Worm (Caenorhabditis elegans) whole organism, early embryonic: Measurements from ENCODE around the gene R02D5.4.

Experiments used
- B0310.2 ChIP-seq: sonication (generic microtip); optimal IDR thresholded peaks from 2 replicates; lab custom pipeline; 2016; ENCODE audit warnings: mild to moderate bottlenecking, missing genetic modification characterization, missing compliant biosample characterization
- F13C5.2 ChIP-seq: sonication (generic microtip); optimal IDR thresholded peaks from 2 replicates; lab custom pipeline; 2017; ENCODE audit warnings: mild to moderate bottlenecking, missing genetic modification characterization, inconsistent platforms, missing compliant biosample characterization
- aly-1 ChIP-seq: sonication (generic microtip); optimal IDR thresholded peaks from 2 replicates; lab custom pipeline; 2016; ENCODE audit warnings: missing genetic modification characterization, missing compliant biosample characterization
- ama-1 ChIP-seq: fragments of 150-350 bp; optimal IDR thresholded peaks from 2 replicates; lab custom pipeline; 2014
- ceh-13 ChIP-seq: fragments of 200-800 bp; sonication (Bioruptor generic); optimal IDR thresholded peaks from 2 replicates; lab custom pipeline; 2018; ENCODE audit warnings: mild to moderate bottlenecking, missing genetic modification characterization, missing compliant biosample characterization
- ceh-36 ChIP-seq: sonication (generic microtip); optimal IDR thresholded peaks from 2 replicates; lab custom pipeline; 2016; ENCODE audit warnings: missing genetic modification characterization, inconsistent platforms, missing compliant biosample characterization
- ets-7 ChIP-seq: sonication (generic microtip); optimal IDR thresholded peaks from 2 replicates; lab custom pipeline; 2016; ENCODE audit warnings: missing genotype, missing genetic modification characterization, missing compliant biosample characterization
- flt-1 ChIP-seq: fragments of 200-800 bp; sonication (Bioruptor generic); IDR thresholded peaks from 2 replicates; pipeline ENCODE4 v1.3.6; 2022; ENCODE audit warnings: missing genetic modification characterization, missing compliant biosample characterization
- hmbx-1 ChIP-seq: sonication (generic microtip); optimal IDR thresholded peaks from 2 replicates; lab custom pipeline; 2016; ENCODE audit warnings: mild to moderate bottlenecking, missing genetic modification characterization, missing compliant biosample characterization
- hmg-4 ChIP-seq: fragments of 200-800 bp; sonication (Bioruptor generic); optimal IDR thresholded peaks from 2 replicates; lab custom pipeline; 2018; ENCODE audit warnings: mild to moderate bottlenecking, missing genetic modification characterization, missing compliant biosample characterization
- hnd-1 ChIP-seq: sonication (generic microtip); optimal IDR thresholded peaks from 2 replicates; lab custom pipeline; 2016; ENCODE audit warnings: missing genetic modification characterization, missing compliant biosample characterization
- pes-1 ChIP-seq: fragments of 200-800 bp; sonication (Bioruptor generic); IDR thresholded peaks from 2 replicates; pipeline ENCODE4 v1.3.6; 2022; ENCODE audit warnings: missing genetic modification reagents, missing genetic modification characterization, missing compliant biosample characterization
- scrt-1 ChIP-seq: fragments of 200-800 bp; sonication (Bioruptor generic); IDR thresholded peaks from 2 replicates; pipeline ENCODE4 v1.3.6; 2022; ENCODE audit warnings: missing genetic modification characterization, missing compliant biosample characterization
- sea-1 ChIP-seq: fragments of 200-800 bp; sonication (Bioruptor generic); conservative IDR thresholded peaks from 2 replicates; pipeline ENCODE4 v1.3.6; 2022; ENCODE audit warnings: missing genetic modification characterization, missing compliant biosample characterization
- tbx-11 ChIP-seq: fragments of 200-800 bp; sonication (Bioruptor generic); IDR thresholded peaks from 2 replicates; pipeline ENCODE4 v1.3.6; 2022; ENCODE audit warnings: missing genetic modification characterization, missing compliant biosample characterization
- tbx-37 ChIP-seq: fragments of 200-800 bp; sonication (Bioruptor generic); conservative IDR thresholded peaks from 2 replicates; pipeline ENCODE4 v1.3.6; 2022; ENCODE audit warnings: missing genetic modification reagents, missing genetic modification characterization, missing compliant biosample characterization
- tra-4 ChIP-seq: sonication (generic microtip); optimal IDR thresholded peaks from 2 replicates; lab custom pipeline; 2017; ENCODE audit warnings: missing genetic modification characterization, missing compliant biosample characterization

The R02D5.4 gene

ce11 chrV:14523105-14523504, 38.6 kb upstream of the R02D5.4 start, which contains the start of gene C53A5.2:
Gene C53A5.2, minus strand, starts transcription at chrV:14523205.
- TF ChIP-seq scrt-1 (GFP tag; lab: Robert Waterston, UW), result no peak
- TF ChIP-seq ets-7, result no peak
- TF ChIP-seq tbx-11 (GFP tag; lab: Robert Waterston, UW), result no peak
- no peak for TF ChIP-seq F13C5.2 (tag; lab: Kevin White, UChicago)
- no peak for TF ChIP-seq tbx-37 (GFP tag; lab: Robert Waterston, UW)
- TF ChIP-seq pes-1 (GFP tag; lab: Robert Waterston, UW), result no peak
- no peak for TF ChIP-seq hmg-4 (GFP tag; lab: Kevin White, UChicago)
- TF ChIP-seq tra-4, result no peak
- no peak for TF ChIP-seq hnd-1
- TF ChIP-seq flt-1 (GFP tag; lab: Robert Waterston, UW), result no peak
- no peak for TF ChIP-seq ama-1 (lab: Kevin White, UChicago)
- TF ChIP-seq ceh-36 (tag; lab: Kevin White, UChicago), result no peak
- no peak for TF ChIP-seq B0310.2
- TF ChIP-seq aly-1 (tag; lab: Kevin White, UChicago), result no peak
- TF ChIP-seq hmbx-1 (tag; lab: Kevin White, UChicago), result no peak
- TF ChIP-seq sea-1, result no peak
- no peak for TF ChIP-seq ceh-13 (GFP tag; lab: Kevin White, UChicago)

- TF ChIP-seq tbx-11 (GFP tag; lab: Robert Waterston, UW), result no peak
- no peak for TF ChIP-seq hmbx-1 (tag; lab: Kevin White, UChicago)
- TF ChIP-seq scrt-1 (GFP tag; lab: Robert Waterston, UW), result no peak
- TF ChIP-seq sea-1, result no peak
- no peak for TF ChIP-seq pes-1 (GFP tag; lab: Robert Waterston, UW)
- no peak for TF ChIP-seq aly-1 (tag; lab: Kevin White, UChicago)
- TF ChIP-seq ceh-13 (GFP tag; lab: Kevin White, UChicago), result no peak
- TF ChIP-seq tbx-37 (GFP tag; lab: Robert Waterston, UW), result no peak
- no peak for TF ChIP-seq hmg-4 (GFP tag; lab: Kevin White, UChicago)
- no peak for TF ChIP-seq B0310.2
- no peak for TF ChIP-seq ama-1 (lab: Kevin White, UChicago)
- TF ChIP-seq tra-4, result no peak
- TF ChIP-seq hnd-1, result no peak
- no peak for TF ChIP-seq ets-7
- no peak for TF ChIP-seq flt-1 (GFP tag; lab: Robert Waterston, UW)
- no peak for TF ChIP-seq ceh-36 (tag; lab: Kevin White, UChicago)
These were observed 38.0 kb upstream of the R02D5.4 start, which contains the start of gene C53A5.16 for ce11 chrV:14522514-14522913. Gene C53A5.16, minus strand, starts transcription at chrV:14522614.

- no peak for TF ChIP-seq tra-4
- no peak for TF ChIP-seq tbx-11 (GFP tag; lab: Robert Waterston, UW)
- TF ChIP-seq F13C5.2 (tag; lab: Kevin White, UChicago), result no peak
- no peak for TF ChIP-seq hnd-1
- TF ChIP-seq pes-1 (GFP tag; lab: Robert Waterston, UW), result no peak
- no peak for TF ChIP-seq hmg-4 (GFP tag; lab: Kevin White, UChicago)
These were observed 36.5 kb upstream of the R02D5.4 start, which contains the start of gene C53A5.17 for ce11 chrV:14521000-14521399. Gene C53A5.17, minus strand, starts transcription at chrV:14521100.

ce11 chrV:14519268-14519667, 34.8 kb upstream of the R02D5.4 start, which contains the start of gene R02D5.8:
Gene R02D5.8, minus strand, starts transcription at chrV:14519368.
- no peak for TF ChIP-seq F13C5.2 (tag; lab: Kevin White, UChicago)
- TF ChIP-seq sea-1, result no peak
- TF ChIP-seq pes-1 (GFP tag; lab: Robert Waterston, UW), result no peak
- no peak for TF ChIP-seq tbx-37 (GFP tag; lab: Robert Waterston, UW)
- TF ChIP-seq scrt-1 (GFP tag; lab: Robert Waterston, UW), result no peak
- no peak for TF ChIP-seq tbx-11 (GFP tag; lab: Robert Waterston, UW)
- TF ChIP-seq aly-1 (tag; lab: Kevin White, UChicago), result no peak
- TF ChIP-seq hmg-4 (GFP tag; lab: Kevin White, UChicago), result no peak
- TF ChIP-seq hnd-1, result no peak
- TF ChIP-seq ets-7, result no peak
- no peak for TF ChIP-seq ceh-13 (GFP tag; lab: Kevin White, UChicago)
- TF ChIP-seq flt-1 (GFP tag; lab: Robert Waterston, UW), result no peak
- TF ChIP-seq ama-1 (lab: Kevin White, UChicago), result no peak
- TF ChIP-seq tra-4, result no peak
- no peak for TF ChIP-seq B0310.2
- no peak for TF ChIP-seq hmbx-1 (tag; lab: Kevin White, UChicago)
- no peak for TF ChIP-seq ceh-36 (tag; lab: Kevin White, UChicago)

DNA sequence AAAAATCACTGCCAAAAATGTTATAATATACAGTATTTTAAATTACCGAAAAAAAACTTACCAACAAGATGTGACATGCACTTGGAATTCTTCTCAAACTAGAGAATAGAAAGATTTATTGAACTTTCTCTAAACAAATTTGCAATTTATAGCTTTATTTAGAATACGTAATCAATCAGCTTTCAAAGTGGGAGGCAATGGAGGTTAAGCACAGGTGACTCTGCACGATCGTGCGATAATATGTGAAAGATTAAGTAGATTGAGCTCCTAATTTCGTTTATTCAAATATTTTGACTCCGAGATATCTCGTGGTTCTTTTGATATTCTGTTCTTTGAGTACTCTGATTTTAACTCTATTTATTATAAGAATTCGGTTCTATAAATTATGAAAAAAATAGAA, 33.5 kb upstream of the R02D5.4 start, which contains the start of gene R02D5.6:
R02D5.6 (minus strand) TSS at position 101 of the 400 bp plus-strand sequence.
- TF ChIP-seq tra-4, result no peak
- no peak for TF ChIP-seq B0310.2
- no peak for TF ChIP-seq pes-1 (GFP tag; lab: Robert Waterston, UW)
- TF ChIP-seq sea-1, result no peak
- TF ChIP-seq ceh-36 (tag; lab: Kevin White, UChicago), result no peak
- no peak for TF ChIP-seq F13C5.2 (tag; lab: Kevin White, UChicago)
- TF ChIP-seq hnd-1, result no peak
- no peak for TF ChIP-seq ets-7

DNA sequence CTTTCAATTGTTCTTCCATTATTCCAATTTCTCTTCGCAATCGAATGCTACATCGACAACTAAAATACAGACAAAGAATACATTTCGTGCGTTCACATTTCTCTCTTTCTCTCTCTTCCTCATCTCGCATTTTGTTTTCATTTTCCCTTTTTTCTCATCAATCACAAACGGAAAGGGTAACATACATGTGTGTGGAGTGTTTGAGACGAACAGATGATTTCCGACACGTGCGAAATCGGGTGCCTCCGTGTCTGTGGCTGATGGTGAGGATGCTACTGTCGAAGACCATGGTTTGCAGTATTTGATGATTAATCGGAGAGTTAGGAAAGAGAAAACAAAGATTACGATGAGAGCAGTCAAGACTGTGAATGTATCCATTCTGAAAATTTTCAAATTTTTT, 26.3 kb upstream of the R02D5.4 start, which contains the start of gene R02D5.9:
R02D5.9 (minus strand) TSS at position 378 of the 400 bp plus-strand sequence.
- TF ChIP-seq ama-1 (lab: Kevin White, UChicago), result no peak
- no peak for TF ChIP-seq B0310.2
- TF ChIP-seq pes-1 (GFP tag; lab: Robert Waterston, UW), result no peak
- no peak for TF ChIP-seq scrt-1 (GFP tag; lab: Robert Waterston, UW)
- no peak for TF ChIP-seq flt-1 (GFP tag; lab: Robert Waterston, UW)
- TF ChIP-seq sea-1, result no peak
- no peak for TF ChIP-seq tbx-37 (GFP tag; lab: Robert Waterston, UW)
- no peak for TF ChIP-seq ceh-36 (tag; lab: Kevin White, UChicago)
- no peak for TF ChIP-seq hmbx-1 (tag; lab: Kevin White, UChicago)
- TF ChIP-seq hmg-4 (GFP tag; lab: Kevin White, UChicago), result no peak

DNA sequence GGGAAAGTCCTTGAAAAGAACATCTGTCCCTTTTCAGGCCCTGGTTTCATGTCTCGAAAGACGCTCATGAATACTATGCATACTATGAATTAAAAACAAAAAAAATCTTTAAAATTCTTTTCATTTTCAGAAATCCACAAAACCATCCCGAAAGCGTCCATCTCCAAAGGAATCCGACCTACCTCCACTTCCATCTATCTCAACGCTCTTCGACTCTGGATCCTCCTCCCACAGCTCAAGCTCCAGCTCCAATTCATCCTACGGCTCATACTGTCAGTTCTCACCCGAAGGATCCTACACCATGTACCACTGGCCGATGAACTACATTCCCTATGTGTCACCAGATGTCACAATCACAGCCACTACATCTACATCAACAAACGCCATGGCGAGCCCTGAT, 24.1 kb upstream of the R02D5.4 start:
- no peak for TF ChIP-seq scrt-1 (GFP tag; lab: Robert Waterston, UW)
- TF ChIP-seq F13C5.2 (tag; lab: Kevin White, UChicago), result no peak
- no peak for TF ChIP-seq tbx-37 (GFP tag; lab: Robert Waterston, UW)
